Fruit fly (Drosophila melanogaster) whole organism, embryonic: ENCODE results near the gene gammaTub37C.
A peak's percentile ranks its signal among the peaks of the same experiment; 100 is the strongest.

Experiments used
- Atf-2 ChIP-seq: fragments of 200-800 bp; sonication (Bioruptor generic); optimal IDR thresholded peaks from 2 replicates; lab custom pipeline; 2016; ENCODE audit warnings: missing biosample characterization, missing genetic modification characterization
- B-H2 ChIP-seq: fragments of 200-800 bp; sonication (Bioruptor generic); optimal IDR thresholded peaks from 2 replicates; lab custom pipeline; 2018; ENCODE audit warnings: missing biosample characterization, mild to moderate bottlenecking, missing genetic modification characterization
- Blimp-1 ChIP-seq: fragments of 200-800 bp; sonication (Bioruptor generic); optimal IDR thresholded peaks from 3 replicates; lab custom pipeline; 2018; ENCODE audit warnings: missing biosample characterization, missing genetic modification characterization, mild to moderate bottlenecking, moderate library complexity, missing genetic modification reagents
- CG11695 ChIP-seq: fragments of 200-800 bp; sonication (Bioruptor generic); IDR thresholded peaks from 3 replicates; pipeline ENCODE4 v1.3.6; 2022; ENCODE audit warnings: missing biosample characterization, missing genetic modification characterization
- CG12659 ChIP-seq: fragments of 200-800 bp; sonication (Bioruptor generic); optimal IDR thresholded peaks from 3 replicates; lab custom pipeline; 2017; ENCODE audit warnings: mild to moderate bottlenecking, missing biosample characterization, missing genetic modification reagents, missing genetic modification characterization
- CG15073 ChIP-seq: fragments of 200-800 bp; sonication (Bioruptor generic); optimal IDR thresholded peaks from 2 replicates; lab custom pipeline; 2016; ENCODE audit warnings: missing biosample characterization, missing genetic modification characterization
- CG17186 ChIP-seq: fragments of 200-800 bp; sonication (Bioruptor generic); optimal IDR thresholded peaks from 3 replicates; lab custom pipeline; 2017; ENCODE audit warnings: missing biosample characterization, missing genetic modification reagents, missing genetic modification characterization
- CG17328 ChIP-seq: fragments of 200-800 bp; sonication (Bioruptor generic); IDR thresholded peaks from 2 replicates; pipeline ENCODE4 v1.3.6; 2022; ENCODE audit warnings: missing biosample characterization, missing genetic modification characterization
- CG17912 ChIP-seq: fragments of 200-800 bp; sonication (Bioruptor generic); optimal IDR thresholded peaks from 2 replicates; lab custom pipeline; 2018; ENCODE audit warnings: missing biosample characterization, mild to moderate bottlenecking, missing genetic modification characterization
- CG2116 ChIP-seq: fragments of 200-800 bp; sonication (Bioruptor generic); optimal IDR thresholded peaks from 3 replicates; lab custom pipeline; 2018; ENCODE audit warnings: missing biosample characterization, mild to moderate bottlenecking, missing genetic modification characterization
- CG2889 ChIP-seq: fragments of 200-800 bp; sonication (Bioruptor generic); IDR thresholded peaks from 3 replicates; pipeline ENCODE4 v1.3.6; 2022; ENCODE audit warnings: missing biosample characterization, missing genetic modification characterization
- CG31365 ChIP-seq: fragments of 200-800 bp; sonication (Bioruptor generic); optimal IDR thresholded peaks from 2 replicates; lab custom pipeline; 2018; ENCODE audit warnings: missing biosample characterization, mild to moderate bottlenecking, missing genetic modification characterization
- CG32767 ChIP-seq: fragments of 200-800 bp; sonication (Bioruptor generic); IDR thresholded peaks from 2 replicates; pipeline ENCODE4 v1.3.6; 2022; ENCODE audit warnings: missing biosample characterization, missing genetic modification characterization
- CG33557 ChIP-seq: fragments of 200-800 bp; sonication (Bioruptor generic); optimal IDR thresholded peaks from 2 replicates; lab custom pipeline; 2019; ENCODE audit warnings: missing biosample characterization, mild to moderate bottlenecking, missing genetic modification characterization, moderate library complexity
- CG3847 ChIP-seq: fragments of 200-800 bp; sonication (Bioruptor generic); IDR thresholded peaks from 2 replicates; pipeline ENCODE4 v1.3.6; 2022; ENCODE audit warnings: missing biosample characterization, missing genetic modification characterization
- CG4617 ChIP-seq: fragments of 200-800 bp; sonication (Bioruptor generic); optimal IDR thresholded peaks from 3 replicates; lab custom pipeline; 2016; ENCODE audit warnings: missing biosample characterization, missing genetic modification characterization, borderline replicate concordance
- CG5180 ChIP-seq: fragments of 200-800 bp; sonication (Bioruptor generic); optimal IDR thresholded peaks from 3 replicates; lab custom pipeline; 2017; ENCODE audit warnings: missing biosample characterization, missing genetic modification characterization, mild to moderate bottlenecking, moderate library complexity, missing genetic modification reagents
- CG9609 ChIP-seq: fragments of 200-800 bp; sonication (Bioruptor generic); optimal IDR thresholded peaks from 3 replicates; lab custom pipeline; 2016; ENCODE audit warnings: missing biosample characterization, missing genetic modification characterization
- CrebB ChIP-seq: fragments of 200-800 bp; sonication (Bioruptor generic); optimal IDR thresholded peaks from 3 replicates; lab custom pipeline; 2018; ENCODE audit warnings: missing biosample characterization, mild to moderate bottlenecking, missing genetic modification characterization
- Dad ChIP-seq: fragments of 200-800 bp; sonication (Bioruptor generic); optimal IDR thresholded peaks from 3 replicates; lab custom pipeline; 2016; ENCODE audit warnings: missing biosample characterization, missing genetic modification characterization
- Deaf1 ChIP-seq: fragments of 200-800 bp; optimal IDR thresholded peaks from 3 replicates; lab custom pipeline; 2019; ENCODE audit warnings: missing biosample characterization, mild to moderate bottlenecking, missing genetic modification characterization, moderate library complexity
- Drgx ChIP-seq: fragments of 200-800 bp; sonication (Bioruptor generic); IDR thresholded peaks from 2 replicates; pipeline ENCODE4 v1.3.6; 2022; ENCODE audit warnings: missing biosample characterization, missing genetic modification characterization
- HLH3B ChIP-seq: fragments of 200-800 bp; sonication (Bioruptor generic); IDR thresholded peaks from 2 replicates; pipeline ENCODE4 v1.3.6; 2022; ENCODE audit warnings: missing biosample characterization, missing genetic modification characterization
- Hey ChIP-seq: fragments of 200-800 bp; sonication (Bioruptor generic); optimal IDR thresholded peaks from 3 replicates; lab custom pipeline; 2018; ENCODE audit warnings: missing biosample characterization, mild to moderate bottlenecking, missing genetic modification characterization
- HmgZ ChIP-seq: fragments of 200-800 bp; sonication (Bioruptor generic); optimal IDR thresholded peaks from 2 replicates; lab custom pipeline; 2018; ENCODE audit warnings: missing biosample characterization, mild to moderate bottlenecking, missing genetic modification characterization
- Hr3 ChIP-seq: fragments of 200-800 bp; sonication (Bioruptor generic); optimal IDR thresholded peaks from 3 replicates; lab custom pipeline; 2016; ENCODE audit warnings: missing biosample characterization, missing genetic modification characterization
- Hsf ChIP-seq: fragments of 200-800 bp; sonication (Bioruptor generic); optimal IDR thresholded peaks from 3 replicates; lab custom pipeline; 2016; ENCODE audit warnings: missing biosample characterization, missing genetic modification characterization
- NC2β ChIP-seq: fragments of 200-800 bp; sonication (Bioruptor generic); optimal IDR thresholded peaks from 2 replicates; lab custom pipeline; 2016; ENCODE audit warnings: missing biosample characterization, missing genetic modification characterization
- al ChIP-seq: fragments of 200-800 bp; sonication (Bioruptor generic); IDR thresholded peaks from 2 replicates; pipeline ENCODE4 v1.3.6; 2022; ENCODE audit warnings: missing biosample characterization, missing genetic modification characterization
- ara ChIP-seq: fragments of 200-800 bp; sonication (Bioruptor generic); IDR thresholded peaks from 2 replicates; pipeline ENCODE4 v1.3.6; 2022; ENCODE audit warnings: missing biosample characterization, missing genetic modification characterization
- br ChIP-seq: fragments of >200 bp; optimal IDR thresholded peaks from 2 replicates; lab custom pipeline; 2017
- chif ChIP-seq, 2 experiments: fragments of 200-800 bp; sonication (Bioruptor generic); optimal IDR thresholded peaks; 3 replicates each; lab custom pipeline; 2016; ENCODE audit warnings: missing biosample characterization in 2 of 2, missing genetic modification characterization in 2 of 2
- croc ChIP-seq: fragments of 200-800 bp; sonication (Bioruptor generic); conservative IDR thresholded peaks from 3 replicates; pipeline ENCODE4 v1.3.6; 2022; ENCODE audit warnings: missing biosample characterization, missing genetic modification characterization
- cwo ChIP-seq: fragments of 200-800 bp; sonication (Bioruptor generic); optimal IDR thresholded peaks from 3 replicates; lab custom pipeline; 2017; ENCODE audit warnings: missing biosample characterization, missing genetic modification characterization, mild to moderate bottlenecking, moderate library complexity, missing genetic modification reagents
- da ChIP-seq: fragments of 200-800 bp; sonication (Bioruptor generic); optimal IDR thresholded peaks from 2 replicates; lab custom pipeline; 2016; ENCODE audit warnings: missing biosample characterization, missing genetic modification characterization
- dmrt11E ChIP-seq: fragments of 200-800 bp; sonication (Bioruptor generic); optimal IDR thresholded peaks from 3 replicates; lab custom pipeline; 2018; ENCODE audit warnings: missing biosample characterization, mild to moderate bottlenecking, missing genetic modification characterization, moderate library complexity
- eve ChIP-seq, 2 experiments: fragments of >200 bp; optimal IDR thresholded peaks; 2 replicates each; lab custom pipeline; 2017; ENCODE audit warnings: missing biosample characterization in 2 of 2, missing genetic modification characterization in 2 of 2
- gsb-n ChIP-seq: fragments of 200-800 bp; sonication (Bioruptor generic); optimal IDR thresholded peaks from 3 replicates; lab custom pipeline; 2018; ENCODE audit warnings: missing biosample characterization, mild to moderate bottlenecking, missing genetic modification characterization
- gt ChIP-seq: fragments of 200-800 bp; sonication (Bioruptor generic); IDR thresholded peaks from 2 replicates; pipeline ENCODE4 v1.3.6; 2022; ENCODE audit warnings: missing biosample characterization, missing genetic modification characterization
- jigr1 ChIP-seq: fragments of 200-800 bp; sonication (Bioruptor generic); IDR thresholded peaks from 3 replicates; pipeline ENCODE4 v1.3.6; 2022; ENCODE audit warnings: missing biosample characterization, missing genetic modification characterization
- kni ChIP-seq: fragments of 200-800 bp; sonication (Bioruptor generic); optimal IDR thresholded peaks from 3 replicates; lab custom pipeline; 2017; ENCODE audit warnings: mild to moderate bottlenecking, missing biosample characterization, missing genetic modification reagents, missing genetic modification characterization
- nom ChIP-seq: fragments of 200-800 bp; sonication (Bioruptor generic); optimal IDR thresholded peaks from 2 replicates; lab custom pipeline; 2017; ENCODE audit warnings: missing biosample characterization, missing genetic modification characterization, mild to moderate bottlenecking, moderate library complexity, missing genetic modification reagents
- odd ChIP-seq: fragments of 200-800 bp; sonication (Bioruptor generic); optimal IDR thresholded peaks from 2 replicates; lab custom pipeline; 2017; ENCODE audit warnings: missing biosample characterization, mild to moderate bottlenecking, missing genetic modification characterization
- prd ChIP-seq, 3 experiments: fragments of >200 bp in 2 of 3; fragments of 200-800 bp in 1 of 3; sonication (Bioruptor generic) in 1 of 3; optimal IDR thresholded peaks in 2 of 3; IDR thresholded peaks in 1 of 3; 2 replicates in 2 of 3; 3 replicates in 1 of 3; pipeline versions ENCODE4 v1.3.6 to Lab custom; 2017 to 2022; ENCODE audit warnings: missing biosample characterization in 1 of 3, missing genetic modification characterization in 1 of 3
- pum ChIP-seq: fragments of 200-800 bp; sonication (Bioruptor generic); optimal IDR thresholded peaks from 2 replicates; lab custom pipeline; 2016; ENCODE audit warnings: missing biosample characterization, missing genetic modification characterization
- ranshi ChIP-seq: fragments of 200-800 bp; sonication (Bioruptor generic); IDR thresholded peaks from 2 replicates; pipeline ENCODE4 v1.3.6; 2022; ENCODE audit warnings: missing biosample characterization, missing genetic modification characterization
- ro ChIP-seq: fragments of 200-800 bp; sonication (Bioruptor generic); IDR thresholded peaks from 2 replicates; pipeline ENCODE4 v1.3.6; 2022; ENCODE audit warnings: missing biosample characterization, missing genetic modification characterization
- sqz ChIP-seq: fragments of 200-800 bp; sonication (Bioruptor generic); optimal IDR thresholded peaks from 3 replicates; lab custom pipeline; 2018; ENCODE audit warnings: missing biosample characterization, mild to moderate bottlenecking, missing genetic modification characterization
- zfh2 ChIP-seq: fragments of 200-800 bp; sonication (Bioruptor generic); optimal IDR thresholded peaks from 2 replicates; lab custom pipeline; 2016; ENCODE audit warnings: missing biosample characterization, missing genetic modification characterization

gammaTub37C gene

dm6 chr2L:19141435-19142126, 43.9 kb downstream of the gammaTub37C start (continued):
- TF ChIP-seq B-H2 (GFP tag; lab: Kevin White, UChicago) (no peak), pum (GFP tag; lab: Kevin White, UChicago) (peak; percentile 38), prd (optimal IDR thresholded peaks at IDR 0.05; lab: Kevin White, UChicago) (no peak), prd (GFP tag; IDR thresholded peaks at IDR 0.05; lab: Robert Waterston, UW) (peak; percentile 58; the same call in 2 of the 3 replicates), HmgZ (peak; percentile 65), HLH3B (GFP tag; lab: Robert Waterston, UW) (0 out of 2 replicates have a peak, but pooled peaks have one; percentile 7), dmrt11E (tag; lab: Kevin White, UChicago) (peak; percentile 79), Blimp-1 (GFP tag; lab: Kevin White, UChicago) (peak; percentile 79), CG9609 (GFP tag; lab: Kevin White, UChicago) (peak; percentile 50), br (lab: Kevin White, UChicago) (no peak), chif (GFP tag; optimal IDR thresholded peaks at IDR 0.05; lab: Kevin White, UChicago) (peak; percentile 61 to 65), CG2116 (GFP tag; lab: Kevin White, UChicago) (peak; percentile 30), CG12659 (GFP tag; lab: Kevin White, UChicago) (peak; percentile 67), NC2β (GFP tag; lab: Kevin White, UChicago) (peak; percentile 49), CG11695 (GFP tag; lab: Robert Waterston, UW) (peak; percentile 73; the same call in 1 of the 3 replicates), da (GFP tag; lab: Kevin White, UChicago) (no peak), eve (GFP tag; optimal IDR thresholded peaks at IDR 0.05; lab: Kevin White, UChicago) (peak in 1 of 2 experiments; percentile 93), Hr3 (GFP tag; lab: Kevin White, UChicago) (peak; percentile 54), CG17186 (GFP tag; lab: Kevin White, UChicago) (no peak), ara (GFP tag; lab: Robert Waterston, UW) (peak; percentile 50; the same call in 1 of the 2 replicates), croc (GFP tag; lab: Robert Waterston, UW) (peak; percentile 42; the same call in 2 of the 3 replicates), CG3847 (GFP tag; lab: Robert Waterston, UW) (peak; percentile 56), gsb-n (peak; percentile 69), jigr1 (GFP tag; lab: Robert Waterston, UW) (no peak), sqz (no peak), CG15073 (GFP tag; lab: Kevin White, UChicago) (no peak), Hey (tag; lab: Kevin White, UChicago) (no peak), Atf-2 (GFP tag; lab: Kevin White, UChicago) (peak; percentile 70), CG4617 (no peak), CG32767 (peak; percentile 20; the same call in 1 of the 2 replicates), CrebB (tag; lab: Kevin White, UChicago) (peak; percentile 48), kni (GFP tag; lab: Kevin White, UChicago) (no peak), cwo (peak; percentile 63), ro (no peak), Hsf (GFP tag; lab: Kevin White, UChicago) (peak; percentile 70), al (GFP tag; lab: Robert Waterston, UW) (peak; percentile 49), CG2889 (peak; percentile 57; the same call in 1 of the 3 replicates), CG33557 (GFP tag; lab: Kevin White, UChicago) (peak; percentile 72), CG17912 (GFP tag; lab: Kevin White, UChicago) (no peak), Dad (GFP tag; lab: Kevin White, UChicago) (peak; percentile 48), CG5180 (GFP tag; lab: Kevin White, UChicago) (peak; percentile 47), gt (no peak), nom (GFP tag; lab: Kevin White, UChicago) (peak; percentile 2), ranshi (GFP tag; lab: Robert Waterston, UW) (peak; percentile 54; the same call in 1 of the 2 replicates), odd (peak; percentile 68), CG31365 (tag; lab: Kevin White, UChicago) (no peak), zfh2 (GFP tag; lab: Kevin White, UChicago) (peak; percentile 66), Drgx (peak; percentile 66; the same call in 1 of the 2 replicates), CG17328 (GFP tag; lab: Robert Waterston, UW) (peak; percentile 44), Deaf1 (tag; lab: Kevin White, UChicago) (peak; percentile 19)
